Worm (Caenorhabditis elegans) whole organism, L2 larva: ENCODE results near the gene K07E8.6.

ENCODE experiments used
- C34F6.9 ChIP-seq: fragments of 150-350 bp; optimal IDR thresholded peaks from 2 replicates; lab custom pipeline; 2014; ENCODE audit warnings: missing biosample characterization, missing genetic modification characterization
- F13H6.1 ChIP-seq: sonication (generic microtip); optimal IDR thresholded peaks from 2 replicates; lab custom pipeline; 2016; ENCODE audit warnings: missing genetic modification characterization, missing compliant biosample characterization
- R02D3.7 ChIP-seq: fragments of 150-350 bp; optimal IDR thresholded peaks from 2 replicates; lab custom pipeline; 2014; ENCODE audit warnings: missing biosample characterization, missing genetic modification characterization
- Y55F3AM.14 ChIP-seq: fragments of 200-800 bp; sonication (Bioruptor generic); optimal IDR thresholded peaks from 2 replicates; lab custom pipeline; 2018; ENCODE audit warnings: mild to moderate bottlenecking, missing genetic modification characterization, missing compliant biosample characterization
- ZK546.5 ChIP-seq: sonication (generic microtip); optimal IDR thresholded peaks from 2 replicates; lab custom pipeline; 2017; ENCODE audit warnings: missing biosample characterization, missing genetic modification characterization
- alr-1 ChIP-seq: fragments of 150-350 bp; optimal IDR thresholded peaks from 2 replicates; lab custom pipeline; 2014; ENCODE audit warnings: missing biosample characterization, missing genetic modification characterization
- aly-2 ChIP-seq: fragments of 150-350 bp; optimal IDR thresholded peaks from 2 replicates; lab custom pipeline; 2014; ENCODE audit warnings: missing biosample characterization, missing genetic modification characterization
- ama-1 ChIP-seq: fragments of 150-350 bp; optimal IDR thresholded peaks from 2 replicates; lab custom pipeline; 2018; ENCODE audit warnings: inconsistent platforms
- blmp-1 ChIP-seq: sonication (generic microtip); optimal IDR thresholded peaks from 2 replicates; lab custom pipeline; 2017; ENCODE audit warnings: missing genetic modification characterization, mild to moderate bottlenecking, missing compliant biosample characterization, antibody characterized with exemption, moderate library complexity; ENCODE audit not compliant: insufficient read depth
- ceh-16 ChIP-seq: fragments of 150-350 bp; optimal IDR thresholded peaks from 2 replicates; lab custom pipeline; 2014; ENCODE audit warnings: missing biosample characterization, missing genetic modification characterization
- crh-2 ChIP-seq: sonication (generic microtip); optimal IDR thresholded peaks from 2 replicates; lab custom pipeline; 2017; ENCODE audit warnings: missing biosample characterization, missing genetic modification characterization
- dmd-4 ChIP-seq: sonication (generic microtip); optimal IDR thresholded peaks from 2 replicates; lab custom pipeline; 2017; ENCODE audit warnings: missing biosample characterization, missing genetic modification characterization
- egl-27 ChIP-seq: sonication (generic microtip); optimal IDR thresholded peaks from 3 replicates; lab custom pipeline; 2017; ENCODE audit warnings: missing biosample characterization, missing genetic modification reagents, missing genetic modification characterization
- elt-1 ChIP-seq: fragments of 150-350 bp; optimal IDR thresholded peaks from 2 replicates; lab custom pipeline; 2014; ENCODE audit warnings: missing biosample characterization, missing genetic modification characterization
- elt-3 ChIP-seq: sonication (generic microtip); optimal IDR thresholded peaks from 2 replicates; lab custom pipeline; 2017; ENCODE audit warnings: missing biosample characterization, missing genetic modification characterization
- fos-1 ChIP-seq: fragments of 150-350 bp; optimal IDR thresholded peaks from 2 replicates; lab custom pipeline; 2014; ENCODE audit warnings: missing biosample characterization, missing genetic modification characterization
- lin-11 ChIP-seq: fragments of 150-350 bp; sonication (generic microtip); optimal IDR thresholded peaks from 2 replicates; lab custom pipeline; 2014; ENCODE audit warnings: missing biosample characterization, missing genetic modification characterization, inconsistent platforms, mixed read lengths
- lin-13 ChIP-seq: fragments of 150-350 bp; optimal IDR thresholded peaks from 2 replicates; lab custom pipeline; 2014; ENCODE audit warnings: missing biosample characterization, missing genetic modification reagents, missing genetic modification characterization
- lin-39 ChIP-seq: fragments of 150-350 bp; optimal IDR thresholded peaks from 2 replicates; lab custom pipeline; 2014; ENCODE audit warnings: missing biosample characterization, missing genetic modification reagents, missing genetic modification characterization
- lsy-2 ChIP-seq, 2 experiments: fragments of 150-350 bp in 1 of 2; sonication (generic microtip) in 1 of 2; optimal IDR thresholded peaks; 2 replicates each; lab custom pipeline; 2014 to 2017; ENCODE audit warnings: missing biosample characterization in 2 of 2, missing genetic modification characterization in 2 of 2
- mab-5 ChIP-seq: fragments of 150-350 bp; optimal IDR thresholded peaks from 2 replicates; lab custom pipeline; 2014; ENCODE audit warnings: missing biosample characterization, missing genetic modification characterization
- mbf-1 ChIP-seq: sonication (generic microtip); optimal IDR thresholded peaks from 2 replicates; lab custom pipeline; 2017; ENCODE audit warnings: missing biosample characterization, missing genetic modification characterization
- mdl-1 ChIP-seq, 2 experiments: fragments of 150-350 bp in 1 of 2; sonication (generic microtip) in 1 of 2; optimal IDR thresholded peaks; 2 replicates each; lab custom pipeline; 2017; ENCODE audit warnings: missing biosample characterization in 2 of 2, missing genetic modification characterization in 2 of 2
- nhr-10 ChIP-seq: sonication (generic microtip); optimal IDR thresholded peaks from 2 replicates; lab custom pipeline; 2017; ENCODE audit warnings: missing biosample characterization, missing genetic modification characterization
- nhr-129 ChIP-seq: fragments of 150-350 bp; optimal IDR thresholded peaks from 2 replicates; lab custom pipeline; 2014; ENCODE audit warnings: missing biosample characterization, missing genetic modification characterization
- nhr-21 ChIP-seq: fragments of 150-350 bp; optimal IDR thresholded peaks from 2 replicates; lab custom pipeline; 2014; ENCODE audit warnings: missing biosample characterization, missing genetic modification characterization
- nhr-23 ChIP-seq: fragments of 150-350 bp; optimal IDR thresholded peaks from 2 replicates; lab custom pipeline; 2014; ENCODE audit warnings: missing biosample characterization, missing genetic modification reagents, missing genetic modification characterization
- nhr-237 ChIP-seq: fragments of 150-350 bp; optimal IDR thresholded peaks from 2 replicates; lab custom pipeline; 2014; ENCODE audit warnings: missing biosample characterization, missing genetic modification characterization
- nhr-25 ChIP-seq: fragments of 150-350 bp; sonication (generic microtip); optimal IDR thresholded peaks from 3 replicates; lab custom pipeline; 2014; ENCODE audit warnings: missing biosample characterization, missing genetic modification characterization
- nhr-6 ChIP-seq: fragments of 150-350 bp; optimal IDR thresholded peaks from 2 replicates; lab custom pipeline; 2014; ENCODE audit warnings: missing biosample characterization, missing genetic modification characterization
- peb-1 ChIP-seq: fragments of 150-350 bp; optimal IDR thresholded peaks from 2 replicates; lab custom pipeline; 2014; ENCODE audit warnings: missing biosample characterization, missing genetic modification characterization
- sem-4 ChIP-seq: fragments of 150-350 bp; optimal IDR thresholded peaks from 2 replicates; lab custom pipeline; 2014; ENCODE audit warnings: missing biosample characterization, missing genetic modification reagents, missing genetic modification characterization
- skn-1 ChIP-seq: sonication (generic microtip); optimal IDR thresholded peaks from 2 replicates; lab custom pipeline; 2017; ENCODE audit warnings: missing biosample characterization, missing genetic modification characterization
- sma-3 ChIP-seq: sonication (generic microtip); optimal IDR thresholded peaks from 2 replicates; lab custom pipeline; 2016; ENCODE audit warnings: missing genetic modification reagents, missing genetic modification characterization, missing compliant biosample characterization
- snpc-4 ChIP-seq: fragments of 150-350 bp; optimal IDR thresholded peaks from 2 replicates; lab custom pipeline; 2014; ENCODE audit warnings: missing biosample characterization, missing genetic modification characterization
- unc-39 ChIP-seq: fragments of 150-350 bp; optimal IDR thresholded peaks from 2 replicates; lab custom pipeline; 2014; ENCODE audit warnings: missing biosample characterization, missing genetic modification characterization
- unc-55 ChIP-seq: fragments of 150-350 bp; sonication (generic microtip); optimal IDR thresholded peaks from 3 replicates; lab custom pipeline; 2014; ENCODE audit warnings: missing biosample characterization, missing genetic modification reagents, missing genetic modification characterization
- unc-62 ChIP-seq: fragments of 150-350 bp; optimal IDR thresholded peaks from 2 replicates; lab custom pipeline; 2014; ENCODE audit warnings: missing biosample characterization, missing genetic modification reagents, missing genetic modification characterization
- zag-1 ChIP-seq: fragments of 150-350 bp; optimal IDR thresholded peaks from 2 replicates; lab custom pipeline; 2014; ENCODE audit warnings: missing biosample characterization, missing genetic modification characterization
- ztf-1 ChIP-seq: fragments of 200-800 bp; sonication (Bioruptor generic); conservative IDR thresholded peaks from 2 replicates; pipeline ENCODE4 v1.3.6; 2022; ENCODE audit warnings: missing genetic modification characterization, missing compliant biosample characterization
- ztf-11 ChIP-seq: sonication (generic microtip); optimal IDR thresholded peaks from 2 replicates; lab custom pipeline; 2017; ENCODE audit warnings: missing biosample characterization, missing genetic modification characterization
- ztf-4 ChIP-seq: fragments of 150-350 bp; optimal IDR thresholded peaks from 2 replicates; lab custom pipeline; 2014; ENCODE audit warnings: missing biosample characterization, missing genetic modification characterization

The K07E8.6 gene

ce11 chrII:643733-644132 is 4.4 kb upstream of the K07E8.6 start:
- TF ChIP-seq nhr-129 (tag; lab: Kevin White, UChicago) (no peak), nhr-25 (tag; lab: Kevin White, UChicago) (no peak), elt-3 (tag; lab: Kevin White, UChicago) (no peak), lin-13 (no peak), nhr-21 (no peak), zag-1 (tag; lab: Kevin White, UChicago) (no peak), nhr-10 (tag; lab: Kevin White, UChicago) (no peak)
- TF ChIP-seq, all 48 proteins: peak for 0

DNA sequence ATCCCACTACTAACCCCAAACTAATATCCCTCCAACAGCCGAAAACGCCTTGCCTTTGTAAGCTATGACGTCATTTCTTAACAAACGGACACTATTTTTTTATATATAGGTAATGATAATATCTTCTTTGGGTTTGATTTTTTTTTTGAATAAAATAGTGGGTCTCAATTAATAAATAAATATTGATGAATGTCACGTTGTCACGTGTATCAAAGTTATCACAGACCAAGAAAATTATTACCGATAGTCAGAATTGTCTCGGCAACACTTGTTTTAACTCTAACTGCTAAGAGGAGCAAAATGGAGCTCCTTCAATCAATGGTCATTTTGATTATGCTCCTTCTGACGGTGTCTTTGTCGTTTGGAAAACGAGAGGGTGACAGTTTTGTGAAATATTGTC is 5.4 kb downstream of the K07E8.6 start, which contains the start of gene T04B8.1:
Gene T04B8.1, plus strand, starts transcription at position 301 of the 400 bp plus-strand sequence.
- no peak for TF ChIP-seq elt-3 (tag; lab: Kevin White, UChicago)
- TF ChIP-seq unc-62 (GFP tag; lab: Kevin White, UChicago) = no peak
- no peak for TF ChIP-seq lin-13
- no peak for TF ChIP-seq egl-27 (tag; lab: Kevin White, UChicago)
- TF ChIP-seq lin-39 (tag; lab: Kevin White, UChicago) = no peak
- TF ChIP-seq mab-5 (tag; lab: Kevin White, UChicago) = no peak
- TF ChIP-seq dmd-4 = no peak
- TF ChIP-seq R02D3.7 (tag; lab: Kevin White, UChicago) = no peak
- no peak for TF ChIP-seq nhr-21
- no peak for TF ChIP-seq ztf-4 (tag; lab: Kevin White, UChicago)
- no peak for TF ChIP-seq mdl-1 (tag; optimal IDR thresholded peaks at IDR 0.05; lab: Kevin White, UChicago)
- TF ChIP-seq, all 48 proteins: peak for 0

DNA sequence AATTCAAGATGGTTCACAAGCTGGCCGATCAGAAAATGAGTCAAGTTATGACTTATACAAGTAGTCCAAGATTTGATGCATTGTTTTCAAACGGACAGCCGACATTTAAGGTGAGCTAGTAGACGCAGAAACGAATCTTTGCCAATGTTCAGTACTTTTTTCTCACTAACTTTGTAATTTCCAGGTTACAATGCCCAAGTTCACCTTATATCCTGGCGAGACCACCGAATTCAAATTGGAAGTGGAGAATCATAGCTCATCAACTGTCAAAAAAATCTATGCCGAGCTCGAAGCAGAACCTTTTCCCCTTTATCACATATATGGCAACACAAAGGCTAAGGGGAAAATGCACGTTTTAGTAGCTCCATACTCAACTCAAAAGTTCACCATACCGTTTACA is 11.5 kb downstream of the K07E8.6 start:
- TF ChIP-seq sem-4 (tag; lab: Kevin White, UChicago) (no peak), nhr-23 (tag; lab: Kevin White, UChicago) (no peak), lin-39 (tag; lab: Kevin White, UChicago) (no peak), zag-1 (tag; lab: Kevin White, UChicago) (no peak), ceh-16 (no peak), mdl-1 (tag; optimal IDR thresholded peaks at IDR 0.05; lab: Kevin White, UChicago) (no peak), lin-11 (tag; lab: Kevin White, UChicago) (no peak), elt-3 (tag; lab: Kevin White, UChicago) (no peak), mbf-1 (no peak), ZK546.5 (no peak), alr-1 (tag; lab: Kevin White, UChicago) (no peak), skn-1 (tag; lab: Kevin White, UChicago) (no peak), unc-55 (no peak), F13H6.1 (no peak), peb-1 (tag; lab: Kevin White, UChicago) (no peak), nhr-237 (tag; lab: Kevin White, UChicago) (no peak), nhr-6 (tag; lab: Kevin White, UChicago) (no peak)

DNA sequence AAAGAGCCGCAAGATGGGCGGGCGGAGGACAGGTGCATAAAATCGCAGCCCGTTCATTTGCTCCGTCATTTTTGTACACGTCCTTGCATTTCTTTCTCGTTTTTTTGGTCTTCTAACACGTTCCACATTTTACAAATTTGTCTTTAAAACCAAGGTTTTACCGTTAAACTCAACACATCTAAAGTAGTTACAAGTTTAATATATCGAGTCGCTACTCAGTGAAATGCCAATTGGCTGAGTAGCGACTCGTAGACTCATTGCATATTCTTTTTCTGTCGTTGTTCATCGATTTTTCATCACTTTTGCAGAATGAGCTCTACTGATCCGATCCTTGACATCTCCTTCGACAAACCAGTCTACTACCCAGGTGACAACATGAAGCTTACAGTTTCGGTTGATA is 12.2 kb downstream of the K07E8.6 start, which contains the start of gene arrd-1:
Gene arrd-1, plus strand, starts transcription at position 301 of the 400 bp plus-strand sequence.
- TF ChIP-seq blmp-1 (tag; lab: Kevin White, UChicago) = no peak
- TF ChIP-seq alr-1 (tag; lab: Kevin White, UChicago) = no peak
- no peak for TF ChIP-seq Y55F3AM.14 (GFP tag; lab: Kevin White, UChicago)
- TF ChIP-seq ZK546.5 = no peak

ce11 chrII:625926-626325 is 13.4 kb downstream of the K07E8.6 start:
- TF ChIP-seq fos-1 = peak; percentile 63
- no peak for TF ChIP-seq mbf-1
- no peak for TF ChIP-seq lin-13
- no peak for TF ChIP-seq unc-39 (tag; lab: Kevin White, UChicago)
- no peak for TF ChIP-seq sem-4 (tag; lab: Kevin White, UChicago)
- TF ChIP-seq crh-2 (tag; lab: Kevin White, UChicago) = peak; percentile 3
- peak; percentile 56 for TF ChIP-seq sma-3 (GFP tag; lab: Kevin White, UChicago)
- TF ChIP-seq nhr-237 (tag; lab: Kevin White, UChicago) = no peak
- TF ChIP-seq unc-62 (GFP tag; lab: Kevin White, UChicago) = no peak
- no peak for TF ChIP-seq aly-2
- TF ChIP-seq egl-27 (tag; lab: Kevin White, UChicago) = peak; percentile 1
- TF ChIP-seq nhr-23 (tag; lab: Kevin White, UChicago) = no peak
- TF ChIP-seq lsy-2 (tag; optimal IDR thresholded peaks at IDR 0.05; lab: Kevin White, UChicago) = no peak
- TF ChIP-seq nhr-25 (tag; lab: Kevin White, UChicago) = peak; percentile 73
- no peak for TF ChIP-seq unc-55
- no peak for TF ChIP-seq elt-1 (tag; lab: Kevin White, UChicago)
- TF ChIP-seq nhr-6 (tag; lab: Kevin White, UChicago) = no peak
- TF ChIP-seq ztf-1 (GFP tag; lab: Robert Waterston, UW) = no peak
- no peak for TF ChIP-seq ama-1 (lab: Kevin White, UChicago)
- TF ChIP-seq C34F6.9 = peak; percentile 46
- no peak for TF ChIP-seq ztf-11 (tag; lab: Kevin White, UChicago)
- no peak for TF ChIP-seq dmd-4
- no peak for TF ChIP-seq peb-1 (tag; lab: Kevin White, UChicago)
- TF ChIP-seq zag-1 (tag; lab: Kevin White, UChicago) = no peak
- peak; percentile 36 for TF ChIP-seq nhr-129 (tag; lab: Kevin White, UChicago)
- peak; percentile 4 for TF ChIP-seq blmp-1 (tag; lab: Kevin White, UChicago)
- TF ChIP-seq alr-1 (tag; lab: Kevin White, UChicago) = no peak
- no peak for TF ChIP-seq ZK546.5
- no peak for TF ChIP-seq skn-1 (tag; lab: Kevin White, UChicago)
- no peak for TF ChIP-seq mab-5 (tag; lab: Kevin White, UChicago)
- no peak for TF ChIP-seq Y55F3AM.14 (GFP tag; lab: Kevin White, UChicago)
- TF ChIP-seq nhr-10 (tag; lab: Kevin White, UChicago) = no peak
- TF ChIP-seq snpc-4 = no peak
